Worm (Caenorhabditis elegans) whole organism, early embryonic: ENCODE measurements around the gene npr-39.

ENCODE experiments used
- ama-1 ChIP-seq: fragments of 150-350 bp; optimal IDR thresholded peaks from 2 replicates; lab custom pipeline; 2014
- hmbx-1 ChIP-seq: sonication (generic microtip); optimal IDR thresholded peaks from 2 replicates; lab custom pipeline; 2016; ENCODE audit warnings: mild to moderate bottlenecking, missing genetic modification characterization, missing compliant biosample characterization
- tbx-11 ChIP-seq: fragments of 200-800 bp; sonication (Bioruptor generic); IDR thresholded peaks from 2 replicates; pipeline ENCODE4 v1.3.6; 2022; ENCODE audit warnings: missing genetic modification characterization, missing compliant biosample characterization

DNA sequence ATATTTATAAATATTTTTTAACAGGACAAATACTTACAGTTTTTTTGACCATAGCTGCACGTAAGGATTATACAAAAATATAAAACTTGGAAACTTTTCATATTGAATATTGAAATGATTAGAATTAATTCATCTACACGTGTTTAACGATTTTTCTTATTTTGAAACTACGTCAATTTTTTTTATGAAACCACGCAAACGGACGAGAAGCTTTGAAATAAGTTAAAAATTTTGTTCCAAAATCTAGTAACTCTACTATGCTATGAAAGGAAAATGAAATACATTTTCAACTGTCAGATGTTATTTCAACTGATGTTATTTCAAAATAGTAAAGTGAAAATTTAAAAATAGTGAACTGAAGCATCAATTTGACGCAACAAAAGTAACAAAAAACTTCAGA lies 6.9 kb downstream of the npr-39 start, which contains the start of gene F57A8.6:
- TF ChIP-seq ama-1 (lab: Kevin White, UChicago) (no peak), hmbx-1 (tag; lab: Kevin White, UChicago) (no peak), tbx-11 (GFP tag; lab: Robert Waterston, UW) (no peak)
